Worm (Caenorhabditis elegans) whole organism, L4 larva: Measurements from ENCODE around the gene spo-11.

Experiments
- ceh-62 ChIP-seq: sonication (generic microtip); optimal IDR thresholded peaks from 2 replicates; lab custom pipeline; 2017; ENCODE audit warnings: missing biosample characterization, missing genetic modification characterization
- nhr-76 ChIP-seq: fragments of 150-350 bp; optimal IDR thresholded peaks from 2 replicates; lab custom pipeline; 2014; ENCODE audit warnings: missing biosample characterization, missing genetic modification characterization
- skn-1 ChIP-seq: fragments of 150-350 bp; optimal IDR thresholded peaks from 2 replicates; lab custom pipeline; 2014; ENCODE audit warnings: missing biosample characterization, missing genetic modification characterization

DNA sequence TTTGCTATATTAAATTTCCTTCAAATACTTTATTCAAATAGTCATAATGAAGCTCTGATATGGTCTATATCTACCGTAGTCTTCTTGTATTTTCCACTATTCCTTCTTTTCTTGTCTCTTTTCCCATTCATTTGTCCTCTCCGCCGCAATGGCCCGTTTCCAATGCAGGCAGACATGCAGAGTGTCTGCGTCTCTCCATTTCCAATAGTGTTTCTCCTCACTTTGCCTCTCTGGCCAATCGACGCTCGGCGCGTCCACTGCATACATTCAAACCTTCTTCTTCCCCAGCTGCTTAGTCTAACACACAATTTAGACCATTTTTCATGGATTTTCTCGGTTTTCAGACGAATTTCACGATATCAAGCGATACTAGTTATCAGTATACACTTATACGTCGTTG is 538 bp upstream of the spo-11 start:
- TF ChIP-seq nhr-76 (tag; lab: Kevin White, UChicago) (no peak), skn-1 (no peak), ceh-62 (tag; lab: Kevin White, UChicago) (no peak)
